Fruit fly (Drosophila melanogaster) whole organism, embryonic: ENCODE data around the gene yellow-f2.

Experiments
- Awh ChIP-seq: fragments of 200-800 bp; sonication (Bioruptor generic); IDR thresholded peaks from 2 replicates; pipeline ENCODE4, ENCODE4 v1.3.6; 2022; ENCODE audit warnings: missing biosample characterization, missing genetic modification characterization
- Blimp-1 ChIP-seq: fragments of 200-800 bp; sonication (Bioruptor generic); optimal IDR thresholded peaks from 3 replicates; lab custom pipeline; 2018; ENCODE audit warnings: missing biosample characterization, missing genetic modification characterization, mild to moderate bottlenecking, moderate library complexity, missing genetic modification reagents
- CG10267 ChIP-seq: fragments of 200-800 bp; sonication (Bioruptor generic); optimal IDR thresholded peaks from 2 replicates; lab custom pipeline; 2018; ENCODE audit warnings: missing biosample characterization, mild to moderate bottlenecking, missing genetic modification characterization, moderate library complexity
- CG10979 ChIP-seq: fragments of 200-800 bp; sonication (Bioruptor generic); optimal IDR thresholded peaks from 2 replicates; lab custom pipeline; 2018; ENCODE audit warnings: missing biosample characterization, mild to moderate bottlenecking, missing genetic modification characterization, moderate library complexity
- CG11085 ChIP-seq: fragments of 200-800 bp; sonication (Bioruptor generic); IDR thresholded peaks from 2 replicates; pipeline ENCODE4 v1.3.6; 2022; ENCODE audit warnings: missing biosample characterization, missing genetic modification characterization
- CG11504 ChIP-seq: fragments of 200-800 bp; sonication (Bioruptor generic); optimal IDR thresholded peaks from 3 replicates; lab custom pipeline; 2019; ENCODE audit warnings: missing biosample characterization, mild to moderate bottlenecking, missing genetic modification characterization, moderate library complexity
- CG12391 ChIP-seq: fragments of 200-800 bp; sonication (Bioruptor generic); optimal IDR thresholded peaks from 3 replicates; lab custom pipeline; 2018; ENCODE audit warnings: missing biosample characterization, mild to moderate bottlenecking, missing genetic modification characterization, moderate library complexity
- CG15269 ChIP-seq: fragments of 200-800 bp; sonication (Bioruptor generic); optimal IDR thresholded peaks from 2 replicates; lab custom pipeline; 2018; ENCODE audit warnings: missing biosample characterization, mild to moderate bottlenecking, missing genetic modification characterization, moderate library complexity
- CG18599 ChIP-seq: fragments of 200-800 bp; sonication (Bioruptor generic); optimal IDR thresholded peaks from 3 replicates; lab custom pipeline; 2017; ENCODE audit warnings: missing biosample characterization, missing genetic modification characterization, mild to moderate bottlenecking, moderate library complexity, missing genetic modification reagents
- CG2678 ChIP-seq: fragments of 200-800 bp; sonication (Bioruptor generic); optimal IDR thresholded peaks from 3 replicates; lab custom pipeline; 2019; ENCODE audit warnings: missing biosample characterization, mild to moderate bottlenecking, missing genetic modification characterization, moderate library complexity
- CG4404 ChIP-seq: fragments of 200-800 bp; sonication (Bioruptor generic); IDR thresholded peaks from 2 replicates; pipeline ENCODE4 v1.3.6; 2022; ENCODE audit warnings: missing biosample characterization, missing genetic modification characterization
- CG5245 ChIP-seq: fragments of 200-800 bp; sonication (Bioruptor generic); optimal IDR thresholded peaks from 3 replicates; lab custom pipeline; 2016; ENCODE audit warnings: missing biosample characterization, missing genetic modification characterization
- CG6654 ChIP-seq: fragments of 200-800 bp; sonication (Bioruptor generic); optimal IDR thresholded peaks from 2 replicates; lab custom pipeline; 2017; ENCODE audit warnings: missing biosample characterization, mild to moderate bottlenecking, missing genetic modification characterization
- CG8089 ChIP-seq: fragments of 200-800 bp; sonication (Bioruptor generic); optimal IDR thresholded peaks from 3 replicates; lab custom pipeline; 2016; ENCODE audit warnings: missing biosample characterization, missing genetic modification characterization
- CG8290 ChIP-seq, 3 experiments: fragments of 200-800 bp; sonication (Bioruptor generic); optimal IDR thresholded peaks; 2 replicates each; lab custom pipeline; 2016 to 2019; ENCODE audit warnings: missing biosample characterization in 3 of 3, missing genetic modification characterization in 3 of 3, mild to moderate bottlenecking in 2 of 3, moderate library complexity in 1 of 3
- CG8924 ChIP-seq: fragments of 200-800 bp; optimal IDR thresholded peaks from 3 replicates; lab custom pipeline; 2019; ENCODE audit warnings: missing biosample characterization, mild to moderate bottlenecking, missing genetic modification characterization, moderate library complexity
- CoRest ChIP-seq: fragments of 200-800 bp; sonication (Bioruptor generic); optimal IDR thresholded peaks from 3 replicates; lab custom pipeline; 2018; ENCODE audit warnings: missing biosample characterization, mild to moderate bottlenecking, missing genetic modification characterization, moderate library complexity
- Doc2 ChIP-seq: fragments of 200-800 bp; sonication (Bioruptor generic); IDR thresholded peaks from 2 replicates; pipeline ENCODE4 v1.3.6; 2022; ENCODE audit warnings: missing biosample characterization, missing genetic modification characterization
- Dref ChIP-seq: fragments of 200-800 bp; sonication (Bioruptor generic); IDR thresholded peaks from 2 replicates; pipeline ENCODE4 v1.3.6; 2022; ENCODE audit warnings: missing biosample characterization, missing genetic modification characterization
- HmgD ChIP-seq: fragments of 200-800 bp; sonication (Bioruptor generic); optimal IDR thresholded peaks from 3 replicates; lab custom pipeline; 2016; ENCODE audit warnings: missing biosample characterization, missing genetic modification characterization
- Hmr ChIP-seq: fragments of 200-800 bp; sonication (Bioruptor generic); optimal IDR thresholded peaks from 3 replicates; lab custom pipeline; 2017; ENCODE audit warnings: mild to moderate bottlenecking, missing biosample characterization, missing genetic modification reagents, missing genetic modification characterization
- Meics ChIP-seq: fragments of 200-800 bp; sonication (Bioruptor generic); optimal IDR thresholded peaks from 2 replicates; lab custom pipeline; 2017; ENCODE audit warnings: missing biosample characterization, mild to moderate bottlenecking, missing genetic modification characterization
- Ptx1 ChIP-seq: fragments of 200-800 bp; sonication (Bioruptor generic); IDR thresholded peaks from 2 replicates; pipeline ENCODE4 v1.3.6; 2022; ENCODE audit warnings: missing biosample characterization, missing genetic modification characterization
- Trl ChIP-seq, 3 experiments: fragments of >200 bp in 2 of 3; fragments of 200-800 bp in 1 of 3; sonication (Bioruptor generic) in 1 of 3; optimal IDR thresholded peaks; 2 replicates in 1 of 3; 3 replicates in 2 of 3; lab custom pipeline; 2016 to 2017; ENCODE audit warnings: missing biosample characterization in 1 of 3, missing genetic modification characterization in 1 of 3
- ash1 ChIP-seq: fragments of 200-800 bp; sonication (Bioruptor generic); optimal IDR thresholded peaks from 2 replicates; lab custom pipeline; 2018; ENCODE audit warnings: missing biosample characterization, mild to moderate bottlenecking, missing genetic modification characterization
- bsh ChIP-seq, 2 experiments: fragments of 200-800 bp; sonication (Bioruptor generic); optimal IDR thresholded peaks; 2 replicates each; lab custom pipeline; 2017 to 2018; ENCODE audit warnings: mild to moderate bottlenecking in 2 of 2, missing biosample characterization in 2 of 2, missing genetic modification characterization in 2 of 2, moderate library complexity in 1 of 2
- dm ChIP-seq: fragments of 200-800 bp; sonication (Bioruptor generic); optimal IDR thresholded peaks from 3 replicates; lab custom pipeline; 2016; ENCODE audit warnings: missing biosample characterization, missing genetic modification characterization
- dmrt99B ChIP-seq: fragments of 200-800 bp; sonication (Bioruptor generic); optimal IDR thresholded peaks from 2 replicates; lab custom pipeline; 2018; ENCODE audit warnings: missing biosample characterization, mild to moderate bottlenecking, missing genetic modification characterization, moderate library complexity
- dpn ChIP-seq, 2 experiments: fragments of 200-800 bp; sonication (Bioruptor generic); optimal IDR thresholded peaks; 3 replicates each; lab custom pipeline; 2016; ENCODE audit warnings: missing biosample characterization in 2 of 2, missing genetic modification characterization in 2 of 2
- ems ChIP-seq: fragments of 200-800 bp; sonication (Bioruptor generic); optimal IDR thresholded peaks from 3 replicates; lab custom pipeline; 2016; ENCODE audit warnings: missing biosample characterization, missing genetic modification characterization
- ftz-f1 ChIP-seq: fragments of 200-800 bp; sonication (Bioruptor generic); optimal IDR thresholded peaks from 2 replicates; lab custom pipeline; 2016; ENCODE audit warnings: missing biosample characterization, missing genetic modification characterization
- gfzf ChIP-seq: fragments of 200-800 bp; sonication (Bioruptor generic); optimal IDR thresholded peaks from 2 replicates; lab custom pipeline; 2016; ENCODE audit warnings: missing biosample characterization, mild to moderate bottlenecking, missing genetic modification characterization, moderate library complexity
- grn ChIP-seq: fragments of 200-800 bp; sonication (Bioruptor generic); optimal IDR thresholded peaks from 3 replicates; lab custom pipeline; 2017; ENCODE audit warnings: missing biosample characterization, missing genetic modification characterization
- lilli ChIP-seq: fragments of 200-800 bp; sonication (Bioruptor generic); optimal IDR thresholded peaks from 3 replicates; lab custom pipeline; 2016; ENCODE audit warnings: missing biosample characterization, missing genetic modification characterization
- pnt ChIP-seq: fragments of 200-800 bp; sonication (Bioruptor generic); optimal IDR thresholded peaks from 3 replicates; lab custom pipeline; 2016; ENCODE audit warnings: missing biosample characterization, missing genetic modification characterization
- psq ChIP-seq: fragments of 200-800 bp; sonication (Bioruptor generic); optimal IDR thresholded peaks from 2 replicates; lab custom pipeline; 2017; ENCODE audit warnings: missing biosample characterization, missing genetic modification characterization
- row ChIP-seq: fragments of 200-800 bp; sonication (Bioruptor generic); IDR thresholded peaks from 3 replicates; pipeline ENCODE4 v1.3.6; 2022; ENCODE audit warnings: missing biosample characterization, missing genetic modification characterization
- sc ChIP-seq, 3 experiments: fragments of >200 bp in 2 of 3; fragments of 200-800 bp in 1 of 3; sonication (Bioruptor generic) in 1 of 3; optimal IDR thresholded peaks; 2 replicates in 2 of 3; 3 replicates in 1 of 3; lab custom pipeline; 2017; ENCODE audit warnings: mild to moderate bottlenecking in 1 of 3, missing biosample characterization in 1 of 3, missing genetic modification characterization in 1 of 3, missing genetic modification reagents in 1 of 3
- sob ChIP-seq: fragments of 200-800 bp; sonication (Bioruptor generic); IDR thresholded peaks from 2 replicates; pipeline ENCODE4 v1.3.6; 2022; ENCODE audit warnings: missing biosample characterization, missing genetic modification characterization
- stc ChIP-seq: fragments of 200-800 bp; sonication (Bioruptor generic); IDR thresholded peaks from 2 replicates; pipeline ENCODE4 v1.3.6; 2022; ENCODE audit warnings: missing biosample characterization, missing genetic modification characterization
- stwl ChIP-seq: fragments of 200-800 bp; sonication (Bioruptor generic); optimal IDR thresholded peaks from 3 replicates; lab custom pipeline; 2018; ENCODE audit warnings: missing biosample characterization, mild to moderate bottlenecking, missing genetic modification characterization, moderate library complexity
- wdn ChIP-seq: fragments of 200-800 bp; sonication (Bioruptor generic); IDR thresholded peaks from 2 replicates; pipeline ENCODE4 v1.3.6; 2022; ENCODE audit warnings: missing biosample characterization, missing genetic modification characterization
- wek ChIP-seq: fragments of 200-800 bp; sonication (Bioruptor generic); optimal IDR thresholded peaks from 3 replicates; lab custom pipeline; 2018; ENCODE audit warnings: missing biosample characterization, mild to moderate bottlenecking, missing genetic modification characterization, moderate library complexity
- zen ChIP-seq: fragments of 200-800 bp; sonication (Bioruptor generic); optimal IDR thresholded peaks from 3 replicates; lab custom pipeline; 2018; ENCODE audit warnings: missing biosample characterization, mild to moderate bottlenecking, missing genetic modification characterization, moderate library complexity
- zf30C ChIP-seq: fragments of 200-800 bp; sonication (Bioruptor generic); optimal IDR thresholded peaks from 3 replicates; lab custom pipeline; 2018; ENCODE audit warnings: missing biosample characterization, mild to moderate bottlenecking, missing genetic modification characterization

The yellow-f2 gene

DNA sequence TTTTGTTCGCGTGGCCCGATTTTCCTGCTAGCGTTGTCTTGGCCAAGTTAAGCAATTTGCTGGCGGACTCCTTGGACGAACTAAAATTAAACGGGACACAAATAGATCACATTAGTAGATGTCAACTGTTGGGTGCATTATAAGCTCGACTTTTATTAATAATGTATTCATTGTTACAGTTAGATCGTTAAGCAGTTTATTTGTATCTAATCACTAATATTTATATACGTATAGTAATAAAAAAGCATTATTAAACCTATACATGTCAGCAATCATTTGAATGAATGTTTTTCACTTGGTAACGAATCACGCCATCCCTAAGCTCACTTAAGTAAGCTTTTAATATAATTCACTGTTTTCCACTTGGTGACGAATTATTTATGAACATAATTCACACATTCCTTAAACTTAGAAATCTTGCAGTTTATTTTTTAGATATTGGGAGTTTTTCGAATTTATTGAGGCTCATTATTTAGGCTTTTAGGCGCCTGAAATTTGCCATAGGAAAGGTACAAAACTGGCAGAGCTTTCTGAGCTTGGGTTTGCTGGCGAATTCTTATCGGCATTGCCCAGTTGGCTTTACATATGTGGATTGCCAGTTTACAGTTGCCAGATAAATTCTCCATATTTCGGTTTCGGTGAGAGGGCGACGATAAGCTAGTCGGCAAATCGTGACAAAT is 17.4 kb downstream of the yellow-f2 start, which contains the start of the genes CG7381 and CG7091:
CG7381 (minus strand) TSS at position 101 of the 680 bp plus-strand sequence.
CG7091 (plus strand) TSS at position 630 of the 680 bp plus-strand sequence.
- TF ChIP-seq Doc2 (GFP tag; lab: Robert Waterston, UW) (no peak), bsh (GFP tag; optimal IDR thresholded peaks at IDR 0.05; lab: Kevin White, UChicago) (no peak), lilli (GFP tag; lab: Kevin White, UChicago) (no peak), dm (GFP tag; lab: Kevin White, UChicago) (no peak), CG8924 (tag; lab: Kevin White, UChicago) (no peak), pnt (no peak), wdn (GFP tag; lab: Robert Waterston, UW) (no peak), dpn (GFP tag; optimal IDR thresholded peaks at IDR 0.05; lab: Kevin White, UChicago) (no peak), sob (GFP tag; lab: Robert Waterston, UW) (no peak), Dref (GFP tag; lab: Robert Waterston, UW) (no peak), sc (optimal IDR thresholded peaks at IDR 0.05; lab: Kevin White, UChicago) (no peak), sc (GFP tag; optimal IDR thresholded peaks at IDR 0.05; lab: Kevin White, UChicago) (no peak), psq (GFP tag; lab: Kevin White, UChicago) (no peak)
- TF ChIP-seq, all 482 proteins: peak for 0

DNA sequence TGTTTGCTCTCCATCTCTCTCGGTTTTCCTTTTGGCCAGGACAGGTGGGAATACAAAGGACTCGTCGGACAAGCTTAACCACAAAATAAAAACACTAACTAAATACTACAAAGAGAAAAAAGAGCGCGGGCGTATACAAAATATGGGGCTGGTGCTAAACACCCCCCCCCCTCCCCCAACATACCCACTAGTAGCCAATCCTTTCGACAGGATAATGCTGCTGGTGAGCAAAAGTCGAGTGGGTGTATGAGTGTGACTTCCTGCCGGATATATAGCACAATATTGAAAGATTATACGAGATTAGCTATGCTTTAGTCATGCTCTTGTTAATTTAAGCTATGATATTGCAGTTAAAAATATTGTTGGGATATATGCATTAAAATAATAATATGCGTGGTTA is 19.7 kb downstream of the yellow-f2 start:
- TF ChIP-seq ems (GFP tag; lab: Kevin White, UChicago) = no peak
- no peak for TF ChIP-seq CG11085
- no peak for TF ChIP-seq stwl (tag; lab: Kevin White, UChicago)
- no peak for TF ChIP-seq Ptx1 (GFP tag; lab: Robert Waterston, UW)
- no peak for TF ChIP-seq CoRest (tag; lab: Kevin White, UChicago)
- TF ChIP-seq gfzf (GFP tag; lab: Kevin White, UChicago) = no peak
- TF ChIP-seq wek (GFP tag; lab: Kevin White, UChicago) = no peak
- no peak for TF ChIP-seq Awh (GFP tag; lab: Robert Waterston, UW)
- no peak for TF ChIP-seq CG5245 (GFP tag; lab: Kevin White, UChicago)
- no peak for TF ChIP-seq ftz-f1 (GFP tag; lab: Kevin White, UChicago)
- no peak for TF ChIP-seq CG12391 (tag; lab: Kevin White, UChicago)
- TF ChIP-seq CG6654 (GFP tag; lab: Kevin White, UChicago) = no peak
- TF ChIP-seq, all 482 proteins: peak for 0

DNA sequence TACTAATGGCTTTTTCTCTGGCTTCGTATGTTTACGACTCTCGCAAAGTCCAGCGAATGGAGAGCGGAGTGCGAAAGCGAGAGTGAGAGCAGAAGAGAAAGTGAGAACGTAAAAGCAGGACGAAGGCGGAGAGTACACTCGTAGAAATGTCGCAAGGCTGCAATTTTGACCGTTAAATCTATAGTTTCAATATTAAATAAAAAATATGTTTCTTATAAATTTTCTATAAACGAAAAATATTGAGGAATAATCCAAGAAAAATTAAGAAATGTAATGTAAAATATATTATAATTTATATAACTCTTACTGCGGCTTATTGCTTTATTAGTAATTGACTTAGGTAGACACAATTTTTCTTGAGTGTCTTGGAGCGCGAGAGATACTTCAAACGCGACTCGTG is 20.5 kb downstream of the yellow-f2 start:
- TF ChIP-seq zf30C (GFP tag; lab: Kevin White, UChicago) = peak; percentile 21
- TF ChIP-seq CG10267 = peak; percentile 7
- peak in 1 of 2 experiments; percentile 32 for TF ChIP-seq Trl (optimal IDR thresholded peaks at IDR 0.05; lab: Kevin White, UChicago)
- no peak for TF ChIP-seq Trl (GFP tag; optimal IDR thresholded peaks at IDR 0.05; lab: Kevin White, UChicago)
- peak; percentile 55; the same call in 1 of the 3 replicates for TF ChIP-seq row (GFP tag; lab: Robert Waterston, UW)
- peak; percentile 14 for TF ChIP-seq Meics (GFP tag; lab: Kevin White, UChicago)
- no peak for TF ChIP-seq CG15269 (tag; lab: Kevin White, UChicago)
- peak; percentile 24 for TF ChIP-seq Hmr
- peak; percentile 46 for TF ChIP-seq CG2678 (tag; lab: Kevin White, UChicago)
- TF ChIP-seq CG18599 (GFP tag; lab: Kevin White, UChicago) = peak; percentile 17
- no peak for TF ChIP-seq ash1 (GFP tag; lab: Kevin White, UChicago)
- peak; percentile 40 for TF ChIP-seq Blimp-1 (GFP tag; lab: Kevin White, UChicago)
- no peak for TF ChIP-seq HmgD (GFP tag; lab: Kevin White, UChicago)
- TF ChIP-seq CG8089 = no peak
- no peak for TF ChIP-seq stc (GFP tag; lab: Robert Waterston, UW)
- peak; percentile 12 for TF ChIP-seq CG10979 (tag; lab: Kevin White, UChicago)
- TF ChIP-seq CG11504 (tag; lab: Kevin White, UChicago) = peak; percentile 40
- no peak for TF ChIP-seq CG8290 (GFP tag; optimal IDR thresholded peaks at IDR 0.05; lab: Kevin White, UChicago)
- no peak for TF ChIP-seq CG8290 (tag; optimal IDR thresholded peaks at IDR 0.05; lab: Kevin White, UChicago)
- peak; percentile 24 for TF ChIP-seq dmrt99B
- no peak for TF ChIP-seq grn (GFP tag; lab: Kevin White, UChicago)
- no peak for TF ChIP-seq CG4404 (GFP tag; lab: Robert Waterston, UW)
- peak; percentile 35 for TF ChIP-seq zen (tag; lab: Kevin White, UChicago)
